Fruit fly (Drosophila melanogaster) whole organism, adult: ENCODE data around the gene sick.
A peak's percentile ranks its signal among the peaks of the same experiment; 100 is the strongest.

Experiments
- CG11617 ChIP-seq: fragments of 200-800 bp; sonication (Bioruptor generic); optimal IDR thresholded peaks from 2 replicates; lab custom pipeline; 2017; ENCODE audit warnings: mild to moderate bottlenecking, missing biosample characterization, missing genetic modification reagents, missing genetic modification characterization
- CG12768 ChIP-seq: fragments of 200-800 bp; sonication (Bioruptor generic); optimal IDR thresholded peaks from 2 replicates; lab custom pipeline; 2017; ENCODE audit warnings: missing biosample characterization, missing genetic modification characterization, mild to moderate bottlenecking, moderate library complexity, missing genetic modification reagents
- CG14711 ChIP-seq: fragments of 200-800 bp; sonication (Bioruptor generic); optimal IDR thresholded peaks from 2 replicates; lab custom pipeline; 2018; ENCODE audit warnings: missing biosample characterization, mild to moderate bottlenecking, missing genetic modification characterization, moderate library complexity
- CG1620 ChIP-seq: fragments of 200-800 bp; sonication (Bioruptor generic); optimal IDR thresholded peaks from 2 replicates; lab custom pipeline; 2016; ENCODE audit warnings: missing biosample characterization, missing genetic modification characterization
- CG33017 ChIP-seq: fragments of 200-800 bp; sonication (Bioruptor generic); optimal IDR thresholded peaks from 2 replicates; lab custom pipeline; 2018; ENCODE audit warnings: missing biosample characterization, mild to moderate bottlenecking, missing genetic modification characterization, moderate library complexity
- CG5204 ChIP-seq: fragments of 200-800 bp; sonication (Bioruptor generic); optimal IDR thresholded peaks from 2 replicates; lab custom pipeline; 2016; ENCODE audit warnings: missing biosample characterization, missing genetic modification characterization
- CG7045 ChIP-seq: fragments of 200-800 bp; sonication (Bioruptor generic); optimal IDR thresholded peaks from 2 replicates; lab custom pipeline; 2017; ENCODE audit warnings: missing biosample characterization, mild to moderate bottlenecking, missing genetic modification characterization
- CG7101 ChIP-seq: fragments of 200-800 bp; sonication (Bioruptor generic); optimal IDR thresholded peaks from 2 replicates; lab custom pipeline; 2018; ENCODE audit warnings: missing biosample characterization, mild to moderate bottlenecking, missing genetic modification characterization, moderate library complexity
- Clk ChIP-seq: fragments of 200-800 bp; sonication (Bioruptor generic); optimal IDR thresholded peaks from 2 replicates; lab custom pipeline; 2017; ENCODE audit warnings: missing biosample characterization, missing genetic modification characterization
- Crg-1 ChIP-seq: fragments of 200-800 bp; sonication (Bioruptor generic); optimal IDR thresholded peaks from 2 replicates; lab custom pipeline; 2016; ENCODE audit warnings: missing biosample characterization, missing genetic modification characterization
- Hr96 ChIP-seq: fragments of 200-800 bp; sonication (Bioruptor generic); optimal IDR thresholded peaks from 2 replicates; lab custom pipeline; 2016; ENCODE audit warnings: missing biosample characterization, missing genetic modification characterization
- Mnt ChIP-seq: fragments of 200-800 bp; sonication (Bioruptor generic); optimal IDR thresholded peaks from 2 replicates; lab custom pipeline; 2016; ENCODE audit warnings: missing biosample characterization, mild to moderate bottlenecking, missing genetic modification characterization
- bab1 ChIP-seq: fragments of 200-800 bp; sonication (Bioruptor generic); optimal IDR thresholded peaks from 3 replicates; lab custom pipeline; 2019; ENCODE audit warnings: missing biosample characterization, mild to moderate bottlenecking, missing genetic modification characterization, moderate library complexity
- cic ChIP-seq: fragments of 200-800 bp; sonication (Bioruptor generic); optimal IDR thresholded peaks from 2 replicates; lab custom pipeline; 2017; ENCODE audit warnings: missing biosample characterization, mild to moderate bottlenecking, missing genetic modification characterization, moderate library complexity
- cnc ChIP-seq, 2 experiments: fragments of >200 bp; optimal IDR thresholded peaks; 2 replicates each; lab custom pipeline; 2017
- kay ChIP-seq: fragments of 200-800 bp; sonication (Bioruptor generic); peaks from one replicate; lab custom pipeline; 2016; ENCODE audit warnings: missing biosample characterization, missing genetic modification characterization, borderline replicate concordance
- ovo ChIP-seq: fragments of 200-800 bp; sonication (Bioruptor generic); optimal IDR thresholded peaks from 2 replicates; lab custom pipeline; 2016; ENCODE audit warnings: missing biosample characterization, missing genetic modification characterization
- pad ChIP-seq: fragments of 200-800 bp; sonication (Bioruptor generic); optimal IDR thresholded peaks from 3 replicates; lab custom pipeline; 2017; ENCODE audit warnings: missing biosample characterization, missing genetic modification characterization, mild to moderate bottlenecking, moderate library complexity, missing genetic modification reagents
- tj ChIP-seq: fragments of 200-800 bp; sonication (Bioruptor generic); optimal IDR thresholded peaks from 3 replicates; lab custom pipeline; 2017; ENCODE audit warnings: missing biosample characterization, mild to moderate bottlenecking, missing genetic modification characterization, moderate library complexity
- toe ChIP-seq: fragments of 200-800 bp; sonication (Bioruptor generic); optimal IDR thresholded peaks from 2 replicates; lab custom pipeline; 2016; ENCODE audit warnings: missing biosample characterization, missing genetic modification characterization

Gene sick

dm6 chr2L:19943112-19943511 is 146.9 kb downstream of the sick start:
- TF ChIP-seq bab1 (GFP tag; lab: Kevin White, UChicago) (no peak), CG12768 (GFP tag; lab: Kevin White, UChicago) (no peak), pad (GFP tag; lab: Kevin White, UChicago) (no peak), CG33017 (no peak), CG11617 (GFP tag; lab: Kevin White, UChicago) (no peak), Hr96 (GFP tag; lab: Kevin White, UChicago) (no peak), Clk (GFP tag; lab: Kevin White, UChicago) (no peak), CG7101 (no peak), CG5204 (GFP tag; lab: Kevin White, UChicago) (no peak), Mnt (GFP tag; lab: Kevin White, UChicago) (no peak), CG14711 (no peak), toe (GFP tag; lab: Kevin White, UChicago) (no peak), ovo (GFP tag; lab: Kevin White, UChicago) (no peak)

- TF ChIP-seq Hr96 (GFP tag; lab: Kevin White, UChicago) = no peak
- TF ChIP-seq Clk (GFP tag; lab: Kevin White, UChicago) = no peak
- no peak for TF ChIP-seq CG1620 (GFP tag; lab: Kevin White, UChicago)
- no peak for TF ChIP-seq CG33017
- no peak for TF ChIP-seq Crg-1 (GFP tag; lab: Kevin White, UChicago)
- no peak for TF ChIP-seq toe (GFP tag; lab: Kevin White, UChicago)
- no peak for TF ChIP-seq cnc (optimal IDR thresholded peaks at IDR 0.05; lab: Kevin White, UChicago)
- no peak for TF ChIP-seq CG5204 (GFP tag; lab: Kevin White, UChicago)
- TF ChIP-seq CG7101 = no peak
- no peak for TF ChIP-seq CG12768 (GFP tag; lab: Kevin White, UChicago)
- TF ChIP-seq CG11617 (GFP tag; lab: Kevin White, UChicago) = no peak
These were observed 148.4 kb downstream of the sick start for dm6 chr2L:19944309-19945172.

- TF ChIP-seq CG1620 (GFP tag; lab: Kevin White, UChicago) (no peak), toe (GFP tag; lab: Kevin White, UChicago) (no peak), Crg-1 (GFP tag; lab: Kevin White, UChicago) (no peak), tj (no peak), CG11617 (GFP tag; lab: Kevin White, UChicago) (no peak), CG5204 (GFP tag; lab: Kevin White, UChicago) (no peak), CG12768 (GFP tag; lab: Kevin White, UChicago) (no peak), ovo (GFP tag; lab: Kevin White, UChicago) (no peak), Hr96 (GFP tag; lab: Kevin White, UChicago) (no peak), CG33017 (no peak), CG7045 (GFP tag; lab: Kevin White, UChicago) (no peak), cic (GFP tag; lab: Kevin White, UChicago) (no peak), Clk (GFP tag; lab: Kevin White, UChicago) (no peak), bab1 (GFP tag; lab: Kevin White, UChicago) (no peak)
These were observed 151.9 kb downstream of the sick start for dm6 chr2L:19947992-19948524.

- TF ChIP-seq tj (no peak), Hr96 (GFP tag; lab: Kevin White, UChicago) (no peak), CG1620 (GFP tag; lab: Kevin White, UChicago) (no peak), cnc (optimal IDR thresholded peaks at IDR 0.05; lab: Kevin White, UChicago) (no peak), bab1 (GFP tag; lab: Kevin White, UChicago) (no peak), Clk (GFP tag; lab: Kevin White, UChicago) (no peak), cic (GFP tag; lab: Kevin White, UChicago) (no peak), kay (GFP tag; lab: Kevin White, UChicago) (no peak), Mnt (GFP tag; lab: Kevin White, UChicago) (no peak), ovo (GFP tag; lab: Kevin White, UChicago) (no peak), CG14711 (no peak), CG12768 (GFP tag; lab: Kevin White, UChicago) (no peak), CG7045 (GFP tag; lab: Kevin White, UChicago) (no peak), CG5204 (GFP tag; lab: Kevin White, UChicago) (no peak), CG11617 (GFP tag; lab: Kevin White, UChicago) (no peak), Crg-1 (GFP tag; lab: Kevin White, UChicago) (no peak), toe (GFP tag; lab: Kevin White, UChicago) (no peak), CG7101 (no peak)
These were observed 153.4 kb downstream of the sick start for dm6 chr2L:19949600-19949999.

- TF ChIP-seq CG1620 (GFP tag; lab: Kevin White, UChicago) (no peak), pad (GFP tag; lab: Kevin White, UChicago) (peak; percentile 39)
These were observed 155.5 kb downstream of the sick start for dm6 chr2L:19951543-19952163.
